Worm (Caenorhabditis elegans): ENCODE results near the gene asp-7.

DNA sequence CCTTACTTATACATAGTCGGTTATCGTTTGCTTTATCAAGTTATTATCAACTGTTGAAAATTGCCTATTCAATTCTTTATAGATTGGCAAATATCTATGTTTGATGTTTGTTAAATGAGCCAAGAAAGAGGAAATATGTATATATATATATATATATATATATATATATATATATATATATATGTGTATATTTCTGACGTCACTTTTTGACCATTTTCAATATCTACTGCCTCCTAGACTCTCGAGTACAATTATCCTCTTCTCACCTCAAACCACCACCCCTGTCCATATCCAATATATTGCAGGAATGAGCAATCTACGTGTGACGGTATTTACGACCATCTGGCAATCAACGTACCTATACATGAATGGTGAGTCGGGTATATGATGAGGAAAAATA, 16.8 kb downstream of the asp-7 start, which contains the start of gene F59D6.1:
- no peak for TF ChIP-seq nhr-11 (tag; optimal IDR thresholded peaks at IDR 0.05)
- no peak for TF ChIP-seq hmg-11 (tag; optimal IDR thresholded peaks at IDR 0.05)
